Fruit fly (Drosophila melanogaster): ENCODE measurements around the gene CG14072.

The CG14072 gene

DNA sequence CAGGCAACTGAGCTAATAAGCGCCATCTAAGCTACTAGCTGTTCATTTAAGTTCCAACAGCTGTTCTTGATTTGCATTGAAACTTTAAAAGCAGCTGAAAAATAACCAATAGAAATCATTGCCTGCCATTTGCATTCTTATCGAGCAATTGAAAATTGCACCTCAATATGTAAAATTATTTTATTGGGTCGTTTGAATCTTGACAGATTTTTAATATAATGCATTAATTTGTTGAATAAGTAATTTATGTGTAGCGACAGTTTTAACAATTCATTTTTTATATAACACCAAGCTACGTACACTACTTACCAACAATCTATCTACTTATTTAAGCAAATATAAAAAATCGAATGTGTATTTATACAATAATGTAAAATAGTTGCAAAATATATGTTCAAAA lies 25.9 kb upstream of the CG14072 start, which contains the start of gene CG14069:
Gene CG14069 (minus strand): TSS at position 101 of the 400 bp plus-strand sequence.
- TF ChIP-seq woc (GFP tag; optimal IDR thresholded peaks at IDR 0.05) (no peak), CG32264 (GFP tag; optimal IDR thresholded peaks at IDR 0.05) (no peak)

DNA sequence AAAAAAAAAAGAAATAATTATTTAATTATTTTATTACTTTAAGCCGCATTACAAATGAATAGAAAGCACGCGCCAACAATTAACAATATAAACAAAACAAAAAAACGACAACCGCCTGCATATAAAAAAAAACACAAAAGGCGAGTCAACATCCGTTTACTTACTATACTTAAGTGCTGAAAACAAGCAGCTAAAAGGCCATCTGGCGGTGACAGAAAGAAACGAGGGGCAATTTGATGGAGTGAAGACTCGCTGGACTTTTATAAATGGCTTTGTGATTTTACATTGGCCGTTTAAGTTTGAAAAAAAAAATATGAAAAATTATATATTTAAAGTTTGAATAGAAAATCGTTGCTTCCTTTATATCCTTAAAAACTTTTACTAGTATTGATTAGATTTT lies 3.7 kb downstream of the CG14072 start:
- TF ChIP-seq usp (GFP tag; optimal IDR thresholded peaks at IDR 0.05): no peak
- no peak for TF ChIP-seq sv (GFP tag; optimal IDR thresholded peaks at IDR 0.05)
- no peak for TF ChIP-seq woc (GFP tag; optimal IDR thresholded peaks at IDR 0.05)
- no peak for TF ChIP-seq fru (GFP tag; optimal IDR thresholded peaks at IDR 0.05)
- no peak for TF ChIP-seq ey (GFP tag; optimal IDR thresholded peaks at IDR 0.05)
- no peak for TF ChIP-seq Rel (GFP tag; optimal IDR thresholded peaks at IDR 0.05)
- TF ChIP-seq Rel (tag; optimal IDR thresholded peaks at IDR 0.05): no peak
- no peak for TF ChIP-seq dl (GFP tag; optimal IDR thresholded peaks at IDR 0.05; ENCODE audit: insufficient read depth in 1 of 2, partially characterized antibody in 2 of 2)
- TF ChIP-seq Dif (GFP tag; optimal IDR thresholded peaks at IDR 0.05; ENCODE audit: partially characterized antibody): no peak
- no peak for TF ChIP-seq psq (GFP tag; optimal IDR thresholded peaks at IDR 0.05)
- no peak for TF ChIP-seq jim (GFP tag; optimal IDR thresholded peaks at IDR 0.05)
- no peak for TF ChIP-seq OdsH (GFP tag; optimal IDR thresholded peaks at IDR 0.05)
- no peak for TF ChIP-seq foxo (GFP tag; optimal IDR thresholded peaks at IDR 0.05)
- no peak for TF ChIP-seq dmrt93B (GFP tag; optimal IDR thresholded peaks at IDR 0.05)
- TF ChIP-seq Sp1 (GFP tag; optimal IDR thresholded peaks at IDR 0.05): no peak
- no peak for TF ChIP-seq Dfd (GFP tag; optimal IDR thresholded peaks at IDR 0.05)
- no peak for TF ChIP-seq CG32264 (GFP tag; optimal IDR thresholded peaks at IDR 0.05)
- no peak for TF ChIP-seq Hnf4 (GFP tag; optimal IDR thresholded peaks at IDR 0.05)
- TF ChIP-seq Abd-B (GFP tag; optimal IDR thresholded peaks at IDR 0.05): no peak
- TF ChIP-seq h (GFP tag; optimal IDR thresholded peaks at IDR 0.05): no peak
- no peak for TF ChIP-seq brk (GFP tag; optimal IDR thresholded peaks at IDR 0.05)

- no peak for TF ChIP-seq Sp1 (GFP tag; optimal IDR thresholded peaks at IDR 0.05)
- no peak for TF ChIP-seq tai (GFP tag; optimal IDR thresholded peaks at IDR 0.05)
- no peak for TF ChIP-seq Hr78 (GFP tag; optimal IDR thresholded peaks at IDR 0.05)
- no peak for TF ChIP-seq CG32264 (GFP tag; optimal IDR thresholded peaks at IDR 0.05)
- no peak for TF ChIP-seq Dif (GFP tag; optimal IDR thresholded peaks at IDR 0.05; ENCODE audit: partially characterized antibody)
- TF ChIP-seq CG9705 (GFP tag; optimal IDR thresholded peaks at IDR 0.05): no peak
- no peak for TF ChIP-seq Abd-B (GFP tag; optimal IDR thresholded peaks at IDR 0.05)
- TF ChIP-seq GATAd (GFP tag; optimal IDR thresholded peaks at IDR 0.05): no peak
- TF ChIP-seq sage (GFP tag; optimal IDR thresholded peaks at IDR 0.05): no peak
- no peak for TF ChIP-seq fru (GFP tag; optimal IDR thresholded peaks at IDR 0.05)
- no peak for TF ChIP-seq Dfd (GFP tag; optimal IDR thresholded peaks at IDR 0.05)
- TF ChIP-seq dsf (GFP tag; optimal IDR thresholded peaks at IDR 0.05; ENCODE audit: borderline replicate concordance): no peak
- TF ChIP-seq HLH106 (tag; optimal IDR thresholded peaks at IDR 0.05): no peak
- no peak for TF ChIP-seq Myc (optimal IDR thresholded peaks at IDR 0.05)
These were observed 27.5 kb downstream of the CG14072 start, which contains the start of gene dpr2 for dm6 chr2L:10963979-10964378. Gene dpr2 (minus strand): TSS chr2L:10964153.

DNA sequence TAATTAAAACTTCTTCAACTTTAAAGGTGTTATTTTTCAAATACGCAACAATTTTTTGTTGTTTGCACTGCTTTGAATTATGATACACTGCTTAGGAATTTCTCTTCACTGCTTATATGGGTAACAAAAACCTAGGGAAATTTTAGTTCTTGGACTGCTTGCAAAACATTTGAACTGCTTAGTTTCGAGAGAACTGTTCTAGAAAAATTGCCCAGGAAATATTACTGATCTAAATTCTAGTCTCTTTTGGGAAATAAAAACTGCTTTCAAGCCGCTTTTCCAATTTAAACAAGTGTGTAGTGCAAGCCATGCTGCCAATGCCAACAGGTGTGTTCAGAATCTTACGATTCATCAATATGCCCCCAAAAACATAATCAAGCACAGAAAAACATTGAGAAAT lies 28.0 kb downstream of the CG14072 start:
- TF ChIP-seq Myc (optimal IDR thresholded peaks at IDR 0.05) (peak; percentile 66), CG9705 (GFP tag; optimal IDR thresholded peaks at IDR 0.05) (no peak)

- TF ChIP-seq fru (GFP tag; optimal IDR thresholded peaks at IDR 0.05): no peak
- TF ChIP-seq Jra (GFP tag; optimal IDR thresholded peaks at IDR 0.05): no peak
- no peak for TF ChIP-seq jim (GFP tag; optimal IDR thresholded peaks at IDR 0.05)
- no peak for TF ChIP-seq foxo (GFP tag; optimal IDR thresholded peaks at IDR 0.05)
- no peak for TF ChIP-seq Hnf4 (GFP tag; optimal IDR thresholded peaks at IDR 0.05)
- TF ChIP-seq GATAd (GFP tag; optimal IDR thresholded peaks at IDR 0.05): no peak
- no peak for TF ChIP-seq sage (GFP tag; optimal IDR thresholded peaks at IDR 0.05)
- no peak for TF ChIP-seq Vsx2 (GFP tag; optimal IDR thresholded peaks at IDR 0.05; ENCODE audit: partially characterized antibody)
- no peak for TF ChIP-seq br (GFP tag; optimal IDR thresholded peaks at IDR 0.05)
- TF ChIP-seq brk (GFP tag; optimal IDR thresholded peaks at IDR 0.05): no peak
- TF ChIP-seq Dfd (GFP tag; optimal IDR thresholded peaks at IDR 0.05): no peak
- no peak for TF ChIP-seq h (GFP tag; optimal IDR thresholded peaks at IDR 0.05)
- TF ChIP-seq Dif (GFP tag; optimal IDR thresholded peaks at IDR 0.05; ENCODE audit: partially characterized antibody): no peak
- no peak for TF ChIP-seq rgr (GFP tag; optimal IDR thresholded peaks at IDR 0.05)
- no peak for TF ChIP-seq Abd-B (GFP tag; optimal IDR thresholded peaks at IDR 0.05)
- no peak for TF ChIP-seq woc (GFP tag; optimal IDR thresholded peaks at IDR 0.05)
- TF ChIP-seq OdsH (GFP tag; optimal IDR thresholded peaks at IDR 0.05): no peak
- TF ChIP-seq usp (GFP tag; optimal IDR thresholded peaks at IDR 0.05): no peak
These were observed 29.5 kb downstream of the CG14072 start for dm6 chr2L:10965962-10966361.
